Fruit fly (Drosophila melanogaster): ENCODE results near the gene CG15020.

DNA sequence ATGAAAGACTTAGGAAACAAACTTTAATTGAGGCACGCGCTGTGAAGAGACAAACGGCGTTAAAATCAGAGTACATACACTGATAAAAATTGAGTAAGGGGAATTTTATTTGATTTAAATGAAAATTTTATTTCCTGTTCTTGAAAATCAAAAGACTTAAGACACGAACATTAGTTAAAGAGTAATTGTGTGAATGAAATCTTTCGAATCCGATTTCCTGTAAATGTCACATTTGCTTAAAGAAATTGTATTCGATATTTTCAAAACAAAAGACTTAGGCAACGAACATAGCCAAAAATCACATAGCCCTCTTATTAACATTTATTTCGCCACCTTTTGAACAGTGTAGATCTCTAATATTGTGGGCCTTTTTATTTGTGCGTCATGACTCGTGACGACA, 24.4 kb downstream of the CG15020 start:
- TF ChIP-seq CG8478 (optimal IDR thresholded peaks at IDR 0.05) (no peak), pan (optimal IDR thresholded peaks at IDR 0.05) (no peak)
